Worm (Caenorhabditis elegans): Measurements from ENCODE around the gene qua-1.

DNA sequence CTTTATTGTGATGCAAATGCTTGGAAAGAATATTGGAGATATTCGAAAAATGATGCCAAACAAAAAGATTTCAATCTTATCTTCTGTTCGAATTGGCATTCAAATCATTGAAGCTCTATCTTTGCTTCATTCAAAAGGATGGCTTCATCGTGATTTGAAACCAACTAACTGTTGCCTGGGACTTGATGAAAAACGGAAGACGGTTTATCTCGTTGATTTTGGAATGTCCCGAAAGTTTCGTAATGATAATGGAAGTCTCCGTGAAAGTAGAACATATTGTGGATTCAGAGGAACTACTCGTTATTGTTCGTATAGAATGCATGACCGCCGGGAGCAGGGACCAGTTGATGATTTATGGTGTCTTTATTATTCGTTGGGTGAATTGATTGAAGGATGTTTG, 24.5 kb upstream of the qua-1 start:
- TF ChIP-seq ceh-36 (tag; optimal IDR thresholded peaks at IDR 0.05) (no peak), ama-1 (optimal IDR thresholded peaks at IDR 0.05) (no peak), F13C5.2 (tag; optimal IDR thresholded peaks at IDR 0.05) (no peak), scrt-1 (GFP tag; IDR thresholded peaks at IDR 0.05) (no peak), hmg-4 (GFP tag; optimal IDR thresholded peaks at IDR 0.05) (no peak)
